Fruit fly (Drosophila melanogaster) whole organism: ENCODE data around the gene AOX2.

Experiments
- CG8478 ChIP-seq: fragments of >200 bp; optimal IDR thresholded peaks from 2 replicates; lab custom pipeline; 2018; ENCODE audit warnings: inconsistent platforms
- pan ChIP-seq: fragments of >200 bp; optimal IDR thresholded peaks from 2 replicates; lab custom pipeline; 2017
- psq ChIP-seq: fragments of >200 bp; optimal IDR thresholded peaks from 2 replicates; lab custom pipeline; 2017

DNA sequence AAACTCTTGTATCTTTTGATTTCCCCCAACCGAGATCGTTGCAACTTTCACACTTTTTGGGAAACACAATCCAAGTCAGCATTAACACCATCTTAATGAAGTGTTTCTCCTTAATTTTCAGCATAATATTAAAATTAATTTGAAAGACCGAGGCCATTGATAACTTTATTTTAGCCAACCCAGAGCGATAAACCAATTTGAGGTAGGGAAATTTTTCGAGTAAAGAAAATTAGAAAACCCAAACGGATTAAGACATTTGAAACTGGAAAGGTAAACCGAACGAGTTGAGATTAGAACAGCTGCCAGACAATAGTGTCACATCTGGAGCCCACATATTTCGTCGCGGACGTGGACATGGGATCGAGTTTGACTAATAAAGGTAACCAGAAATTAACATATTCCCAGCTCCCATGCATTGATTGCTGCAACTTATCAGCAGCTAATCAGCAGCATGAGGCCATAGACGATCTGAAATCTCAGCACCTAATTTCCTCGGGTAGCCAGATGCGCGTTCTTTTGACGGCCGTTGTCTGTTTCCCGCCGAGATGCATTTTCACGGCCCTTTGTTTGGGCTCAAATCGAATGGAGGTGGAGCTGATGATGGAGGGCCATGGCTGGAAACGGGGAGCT lies 40.4 kb upstream of the AOX2 start:
- TF ChIP-seq psq (lab: Kevin White, UChicago) (no peak), CG8478 (lab: Kevin White, UChicago) (no peak), pan (lab: Kevin White, UChicago) (no peak)
